Fruit fly (Drosophila melanogaster) whole organism, embryonic: Measurements from ENCODE around the gene Tmhs.

ENCODE experiments used
- CG10543 ChIP-seq: fragments of 200-800 bp; sonication (Bioruptor generic); optimal IDR thresholded peaks from 3 replicates; lab custom pipeline; 2017; ENCODE audit warnings: missing biosample characterization, mild to moderate bottlenecking, missing genetic modification characterization, moderate library complexity
- CG10654 ChIP-seq: fragments of 200-800 bp; sonication (Bioruptor generic); optimal IDR thresholded peaks from 2 replicates; lab custom pipeline; 2016; ENCODE audit warnings: missing biosample characterization, missing genetic modification characterization
- CG12391 ChIP-seq: fragments of 200-800 bp; sonication (Bioruptor generic); optimal IDR thresholded peaks from 3 replicates; lab custom pipeline; 2018; ENCODE audit warnings: missing biosample characterization, mild to moderate bottlenecking, missing genetic modification characterization, moderate library complexity
- CG12744 ChIP-seq: fragments of 200-800 bp; sonication (Bioruptor generic); optimal IDR thresholded peaks from 2 replicates; lab custom pipeline; 2016; ENCODE audit warnings: missing biosample characterization, missing genetic modification characterization
- CG14014 ChIP-seq: fragments of 200-800 bp; sonication (Bioruptor generic); IDR thresholded peaks from 2 replicates; pipeline ENCODE4 v1.3.6; 2022; ENCODE audit warnings: missing biosample characterization, missing genetic modification characterization
- CG15601 ChIP-seq: fragments of 200-800 bp; sonication (Bioruptor generic); optimal IDR thresholded peaks from 3 replicates; lab custom pipeline; 2019; ENCODE audit warnings: missing biosample characterization, mild to moderate bottlenecking, missing genetic modification characterization, moderate library complexity
- CG1602 ChIP-seq: fragments of 200-800 bp; sonication (Bioruptor generic); optimal IDR thresholded peaks from 3 replicates; lab custom pipeline; 2016; ENCODE audit warnings: missing biosample characterization, missing genetic modification characterization
- CG17359 ChIP-seq: fragments of 200-800 bp; sonication (Bioruptor generic); optimal IDR thresholded peaks from 3 replicates; lab custom pipeline; 2018; ENCODE audit warnings: missing biosample characterization, mild to moderate bottlenecking, missing genetic modification characterization, moderate library complexity
- CG17802 ChIP-seq: fragments of 200-800 bp; sonication (Bioruptor generic); optimal IDR thresholded peaks from 2 replicates; lab custom pipeline; 2018; ENCODE audit warnings: missing biosample characterization, mild to moderate bottlenecking, missing genetic modification characterization, moderate library complexity
- CG18262 ChIP-seq: fragments of 200-800 bp; optimal IDR thresholded peaks from 3 replicates; lab custom pipeline; 2019; ENCODE audit warnings: missing biosample characterization, mild to moderate bottlenecking, missing genetic modification characterization, moderate library complexity
- CG33213 ChIP-seq: fragments of 200-800 bp; sonication (Bioruptor generic); optimal IDR thresholded peaks from 3 replicates; lab custom pipeline; 2016; ENCODE audit warnings: missing biosample characterization, missing genetic modification characterization
- CG3838 ChIP-seq: fragments of 200-800 bp; sonication (Bioruptor generic); optimal IDR thresholded peaks from 3 replicates; lab custom pipeline; 2016; ENCODE audit warnings: missing biosample characterization, missing genetic modification characterization
- CG4404 ChIP-seq: fragments of 200-800 bp; sonication (Bioruptor generic); IDR thresholded peaks from 2 replicates; pipeline ENCODE4 v1.3.6; 2022; ENCODE audit warnings: missing biosample characterization, missing genetic modification characterization
- CG4707 ChIP-seq: fragments of 200-800 bp; sonication (Bioruptor generic); optimal IDR thresholded peaks from 2 replicates; lab custom pipeline; 2018; ENCODE audit warnings: missing biosample characterization, mild to moderate bottlenecking, missing genetic modification characterization, moderate library complexity
- CG6272 ChIP-seq: fragments of 200-800 bp; sonication (Bioruptor generic); IDR thresholded peaks from 2 replicates; pipeline ENCODE4 v1.3.6; 2022; ENCODE audit warnings: missing biosample characterization, missing genetic modification characterization
- CG6683 ChIP-seq: fragments of 200-800 bp; sonication (Bioruptor generic); optimal IDR thresholded peaks from 2 replicates; lab custom pipeline; 2017; ENCODE audit warnings: missing biosample characterization, mild to moderate bottlenecking, missing genetic modification characterization, missing genetic modification reagents
- CG7372 ChIP-seq: fragments of 200-800 bp; sonication (Bioruptor generic); IDR thresholded peaks from 2 replicates; pipeline ENCODE4 v1.3.6; 2022; ENCODE audit warnings: missing biosample characterization, missing genetic modification characterization
- CG7928 ChIP-seq: fragments of 200-800 bp; sonication (Bioruptor generic); optimal IDR thresholded peaks from 2 replicates; lab custom pipeline; 2017; ENCODE audit warnings: missing biosample characterization, mild to moderate bottlenecking, missing genetic modification characterization
- CG8388 ChIP-seq: fragments of 200-800 bp; sonication (Bioruptor generic); optimal IDR thresholded peaks from 2 replicates; lab custom pipeline; 2019; ENCODE audit warnings: missing biosample characterization, mild to moderate bottlenecking, missing genetic modification characterization, moderate library complexity
- CG8924 ChIP-seq: fragments of 200-800 bp; optimal IDR thresholded peaks from 3 replicates; lab custom pipeline; 2019; ENCODE audit warnings: missing biosample characterization, mild to moderate bottlenecking, missing genetic modification characterization, moderate library complexity
- E2f1 ChIP-seq: fragments of 200-800 bp; sonication (Bioruptor generic); IDR thresholded peaks from 2 replicates; pipeline ENCODE4 v1.3.6; 2022; ENCODE audit warnings: missing biosample characterization, missing genetic modification characterization
- Hr78 ChIP-seq, 2 experiments: fragments of 200-800 bp in 1 of 2; fragments of >200 bp in 1 of 2; sonication (Bioruptor generic) in 1 of 2; optimal IDR thresholded peaks; 2 replicates each; lab custom pipeline; 2017 to 2019; ENCODE audit warnings: missing biosample characterization in 2 of 2, missing genetic modification characterization in 2 of 2, mild to moderate bottlenecking in 1 of 2, moderate library complexity in 1 of 2
- Hsf ChIP-seq: fragments of 200-800 bp; sonication (Bioruptor generic); optimal IDR thresholded peaks from 3 replicates; lab custom pipeline; 2016; ENCODE audit warnings: missing biosample characterization, missing genetic modification characterization
- Kr ChIP-seq: fragments of 200-800 bp; sonication (Bioruptor generic); optimal IDR thresholded peaks from 2 replicates; lab custom pipeline; 2017; ENCODE audit warnings: missing biosample characterization, mild to moderate bottlenecking, missing genetic modification characterization
- Oli ChIP-seq: fragments of 200-800 bp; sonication (Bioruptor generic); optimal IDR thresholded peaks from 2 replicates; lab custom pipeline; 2018; ENCODE audit warnings: missing biosample characterization, mild to moderate bottlenecking, missing genetic modification characterization, moderate library complexity
- ac ChIP-seq: fragments of 200-800 bp; sonication (Bioruptor generic); optimal IDR thresholded peaks from 3 replicates; lab custom pipeline; 2017; ENCODE audit warnings: missing biosample characterization, mild to moderate bottlenecking, missing genetic modification characterization
- bcd ChIP-seq: fragments of 200-800 bp; sonication (Bioruptor generic); optimal IDR thresholded peaks from 2 replicates; lab custom pipeline; 2017; ENCODE audit warnings: missing biosample characterization, mild to moderate bottlenecking, missing genetic modification characterization
- chif ChIP-seq, 2 experiments: fragments of 200-800 bp; sonication (Bioruptor generic); optimal IDR thresholded peaks; 3 replicates each; lab custom pipeline; 2016; ENCODE audit warnings: missing biosample characterization in 2 of 2, missing genetic modification characterization in 2 of 2
- croc ChIP-seq: fragments of 200-800 bp; sonication (Bioruptor generic); conservative IDR thresholded peaks from 3 replicates; pipeline ENCODE4 v1.3.6; 2022; ENCODE audit warnings: missing biosample characterization, missing genetic modification characterization
- crol ChIP-seq: fragments of 200-800 bp; sonication (Bioruptor generic); IDR thresholded peaks from 2 replicates; pipeline ENCODE4 v1.3.6; 2022; ENCODE audit warnings: missing biosample characterization, missing genetic modification characterization
- dati ChIP-seq: fragments of 200-800 bp; sonication (Bioruptor generic); IDR thresholded peaks from 2 replicates; pipeline ENCODE4 v1.3.6; 2022; ENCODE audit warnings: missing biosample characterization, missing genetic modification characterization
- exex ChIP-seq: fragments of 200-800 bp; sonication (Bioruptor generic); optimal IDR thresholded peaks from 4 replicates; lab custom pipeline; 2018; ENCODE audit warnings: missing biosample characterization, mild to moderate bottlenecking, missing genetic modification characterization, moderate library complexity
- kay ChIP-seq: fragments of 200-800 bp; sonication (Bioruptor generic); optimal IDR thresholded peaks from 2 replicates; lab custom pipeline; 2016; ENCODE audit warnings: missing biosample characterization, missing genetic modification characterization
- nau ChIP-seq: fragments of 200-800 bp; sonication (Bioruptor generic); optimal IDR thresholded peaks from 3 replicates; lab custom pipeline; 2017; ENCODE audit warnings: missing biosample characterization, mild to moderate bottlenecking, missing genetic modification characterization, missing genetic modification reagents
- pnt ChIP-seq: fragments of 200-800 bp; sonication (Bioruptor generic); optimal IDR thresholded peaks from 3 replicates; lab custom pipeline; 2016; ENCODE audit warnings: missing biosample characterization, missing genetic modification characterization
- prd ChIP-seq, 3 experiments: fragments of >200 bp in 2 of 3; fragments of 200-800 bp in 1 of 3; sonication (Bioruptor generic) in 1 of 3; optimal IDR thresholded peaks in 2 of 3; IDR thresholded peaks in 1 of 3; 2 replicates in 2 of 3; 3 replicates in 1 of 3; pipeline versions ENCODE4 v1.3.6 to Lab custom; 2017 to 2022; ENCODE audit warnings: missing biosample characterization in 1 of 3, missing genetic modification characterization in 1 of 3
- row ChIP-seq: fragments of 200-800 bp; sonication (Bioruptor generic); IDR thresholded peaks from 3 replicates; pipeline ENCODE4 v1.3.6; 2022; ENCODE audit warnings: missing biosample characterization, missing genetic modification characterization
- sd ChIP-seq: fragments of 200-800 bp; sonication (Bioruptor generic); optimal IDR thresholded peaks from 3 replicates; lab custom pipeline; 2018; ENCODE audit warnings: missing biosample characterization, mild to moderate bottlenecking, missing genetic modification characterization, moderate library complexity
- sqz ChIP-seq: fragments of 200-800 bp; sonication (Bioruptor generic); optimal IDR thresholded peaks from 3 replicates; lab custom pipeline; 2018; ENCODE audit warnings: missing biosample characterization, mild to moderate bottlenecking, missing genetic modification characterization
- ttk ChIP-seq: fragments of 200-800 bp; sonication (Bioruptor generic); IDR thresholded peaks from 2 replicates; pipeline ENCODE4 v2.1.2; 2022; ENCODE audit warnings: missing biosample characterization, missing genetic modification characterization
- twi ChIP-seq: fragments of 200-800 bp; optimal IDR thresholded peaks from 2 replicates; lab custom pipeline; 2019; ENCODE audit warnings: missing biosample characterization, mild to moderate bottlenecking, missing genetic modification characterization, moderate library complexity
- vfl ChIP-seq: fragments of 200-800 bp; sonication (Bioruptor generic); optimal IDR thresholded peaks from 2 replicates; lab custom pipeline; 2016; ENCODE audit warnings: missing biosample characterization, missing genetic modification characterization
- zfh2 ChIP-seq: fragments of 200-800 bp; sonication (Bioruptor generic); optimal IDR thresholded peaks from 2 replicates; lab custom pipeline; 2016; ENCODE audit warnings: missing biosample characterization, missing genetic modification characterization

Gene Tmhs

dm6 chr3L:1868841-1869240 is 16.6 kb upstream of the Tmhs start (continued):
- TF ChIP-seq CG10654 (GFP tag; lab: Kevin White, UChicago) = no peak
- no peak for TF ChIP-seq CG33213 (GFP tag; lab: Kevin White, UChicago)
- peak; percentile 23 for TF ChIP-seq bcd (GFP tag; lab: Kevin White, UChicago)
- peak; percentile 54; the same call in 1 of the 2 replicates for TF ChIP-seq E2f1 (GFP tag; lab: Robert Waterston, UW)
- peak; percentile 31 for TF ChIP-seq CG6683 (GFP tag; lab: Kevin White, UChicago)
- no peak for TF ChIP-seq twi (tag; lab: Kevin White, UChicago)
- TF ChIP-seq zfh2 = no peak
- no peak for TF ChIP-seq crol
- TF ChIP-seq Kr (GFP tag; lab: Kevin White, UChicago) = no peak
- peak; percentile 29; the same call in 1 of the 2 replicates for TF ChIP-seq ttk (GFP tag; lab: Robert Waterston, UW)
- no peak for TF ChIP-seq vfl (GFP tag; lab: Kevin White, UChicago)
- TF ChIP-seq Oli = peak; percentile 9
- no peak for TF ChIP-seq Hsf
- TF ChIP-seq prd (optimal IDR thresholded peaks at IDR 0.05; lab: Kevin White, UChicago) = no peak
- peak; percentile 56; the same call in 1 of the 3 replicates for TF ChIP-seq prd (GFP tag; IDR thresholded peaks at IDR 0.05; lab: Robert Waterston, UW)
- no peak for TF ChIP-seq chif (GFP tag; optimal IDR thresholded peaks at IDR 0.05; lab: Kevin White, UChicago)
- no peak for TF ChIP-seq sd
- peak; percentile 8 for TF ChIP-seq CG17802
- no peak for TF ChIP-seq nau (GFP tag; lab: Kevin White, UChicago)
- TF ChIP-seq dati = no peak
- TF ChIP-seq exex = peak; percentile 31
- TF ChIP-seq CG1602 (GFP tag; lab: Kevin White, UChicago) = no peak
- peak; percentile 28; the same call in 1 of the 3 replicates for TF ChIP-seq row (GFP tag; lab: Robert Waterston, UW)
- no peak for TF ChIP-seq CG3838 (GFP tag; lab: Kevin White, UChicago)
- no peak for TF ChIP-seq croc (GFP tag; lab: Robert Waterston, UW)
- no peak for TF ChIP-seq CG10543 (GFP tag; lab: Kevin White, UChicago)
- TF ChIP-seq CG7372 = 0 out of 2 replicates have a peak, but pooled peaks have one; percentile 39
- peak; percentile 60 for TF ChIP-seq CG17359 (tag; lab: Kevin White, UChicago)
- no peak for TF ChIP-seq CG6272

DNA sequence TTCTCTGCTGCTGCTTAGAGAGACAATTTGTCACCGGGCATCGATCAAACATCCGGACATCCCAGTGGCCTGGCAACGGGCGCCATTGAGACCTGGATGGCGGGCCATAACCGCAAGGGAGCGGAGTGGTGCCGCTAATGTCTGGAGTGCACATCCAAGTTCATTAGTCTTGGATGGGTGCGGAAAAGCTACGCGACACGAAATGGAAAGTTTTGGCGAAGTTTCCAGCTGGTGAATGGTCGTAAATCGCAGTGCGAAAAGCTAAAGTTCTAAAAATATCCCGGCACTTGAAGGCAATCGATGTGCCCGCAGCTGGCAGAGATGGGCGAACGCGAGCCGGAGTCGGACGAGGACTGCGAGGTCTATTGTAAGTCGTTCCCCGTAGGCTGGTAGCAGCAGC is 15.7 kb upstream of the Tmhs start, which contains the start of gene CG13924:
CG13924 (plus strand) TSS at position 301 of the 400 bp plus-strand sequence.
- no peak for TF ChIP-seq CG12391 (tag; lab: Kevin White, UChicago)
- TF ChIP-seq Hr78 (GFP tag; optimal IDR thresholded peaks at IDR 0.05; lab: Kevin White, UChicago) = no peak
- TF ChIP-seq CG15601 (tag; lab: Kevin White, UChicago) = no peak
- no peak for TF ChIP-seq CG12744
- TF ChIP-seq CG4404 (GFP tag; lab: Robert Waterston, UW) = no peak
- no peak for TF ChIP-seq dati
- TF ChIP-seq kay (GFP tag; lab: Kevin White, UChicago) = no peak
- no peak for TF ChIP-seq CG6683 (GFP tag; lab: Kevin White, UChicago)
- no peak for TF ChIP-seq ac (GFP tag; lab: Kevin White, UChicago)
- no peak for TF ChIP-seq CG18262 (tag; lab: Kevin White, UChicago)
- no peak for TF ChIP-seq CG7928 (GFP tag; lab: Kevin White, UChicago)
- no peak for TF ChIP-seq CG8924 (tag; lab: Kevin White, UChicago)
- TF ChIP-seq CG14014 (GFP tag; lab: Robert Waterston, UW) = no peak
- no peak for TF ChIP-seq CG4707
- TF ChIP-seq CG8388 (GFP tag; lab: Kevin White, UChicago) = no peak
- TF ChIP-seq sqz (GFP tag; lab: Kevin White, UChicago) = no peak
- TF ChIP-seq pnt = no peak
